Fruit fly (Drosophila melanogaster): ENCODE measurements around the gene CG13380.
A peak's percentile ranks its signal among the peaks of the same experiment; 100 is the strongest.

Gene CG13380

dm6 chr3L:18627657-18628455 lies 10.1 kb upstream of the CG13380 start:
- no peak for TF ChIP-seq noc (tag; optimal IDR thresholded peaks at IDR 0.05)

dm6 chr3L:18626451-18627079 lies 8.8 kb upstream of the CG13380 start:
- no peak for TF ChIP-seq noc (tag; optimal IDR thresholded peaks at IDR 0.05)

- TF ChIP-seq noc (tag; optimal IDR thresholded peaks at IDR 0.05), result peak; percentile 6
Measured at dm6 chr3L:18625786-18626185, 8.0 kb upstream of the CG13380 start, which contains the start of gene MYPT-75D. Gene MYPT-75D, plus strand, starts transcription at chr3L:18625959.

- TF ChIP-seq noc (tag; optimal IDR thresholded peaks at IDR 0.05), result no peak
Measured at dm6 chr3L:18622422-18622739, 4.6 kb upstream of the CG13380 start, which contains the start of gene bora. Gene bora, plus strand, starts transcription at chr3L:18622692.

- TF ChIP-seq noc (tag; optimal IDR thresholded peaks at IDR 0.05), result no peak
Measured at dm6 chr3L:18621735-18622421, 4.1 kb upstream of the CG13380 start, which contains the start of gene not. Gene not, minus strand, starts transcription at chr3L:18622129.

- no peak for TF ChIP-seq noc (tag; optimal IDR thresholded peaks at IDR 0.05)
Measured at dm6 chr3L:18620988-18621734, 3.4 kb upstream of the CG13380 start.

dm6 chr3L:18611600-18611999 lies 6.1 kb downstream of the CG13380 start, which contains the start of gene CG32199:
Gene CG32199, plus strand, starts transcription at chr3L:18611900.
- TF ChIP-seq noc (tag; optimal IDR thresholded peaks at IDR 0.05), result no peak

dm6 chr3L:18609320-18609719 lies 8.4 kb downstream of the CG13380 start, which contains the start of gene CG32201:
Gene CG32201, plus strand, starts transcription at chr3L:18609620.
- no peak for TF ChIP-seq noc (tag; optimal IDR thresholded peaks at IDR 0.05)

dm6 chr3L:18607162-18607561 lies 10.6 kb downstream of the CG13380 start, which contains the start of gene CG18231:
Gene CG18231, plus strand, starts transcription at chr3L:18607462.
- TF ChIP-seq noc (tag; optimal IDR thresholded peaks at IDR 0.05), result no peak

dm6 chr3L:18605172-18605571 lies 12.6 kb downstream of the CG13380 start, which contains the start of gene CG18233:
Gene CG18233, plus strand, starts transcription at chr3L:18605472.
- no peak for TF ChIP-seq noc (tag; optimal IDR thresholded peaks at IDR 0.05)

- TF ChIP-seq noc (tag; optimal IDR thresholded peaks at IDR 0.05), result no peak
Measured at dm6 chr3L:18603125-18603524, 14.6 kb downstream of the CG13380 start, which contains the start of gene CG18234. Gene CG18234, plus strand, starts transcription at chr3L:18603425.

- TF ChIP-seq noc (tag; optimal IDR thresholded peaks at IDR 0.05), result no peak
Measured at dm6 chr3L:18593671-18594070, 24.1 kb downstream of the CG13380 start, which contains the start of gene term. Gene term, minus strand, starts transcription at chr3L:18593771.

dm6 chr3L:18588387-18588786 lies 29.4 kb downstream of the CG13380 start, which contains the start of gene CG7271:
Gene CG7271, plus strand, starts transcription at chr3L:18588759.
- TF ChIP-seq noc (tag; optimal IDR thresholded peaks at IDR 0.05), result no peak

dm6 chr3L:18559958-18560357 lies 57.8 kb downstream of the CG13380 start, which contains the start of gene AstC-R1:
Gene AstC-R1, plus strand, starts transcription at chr3L:18560258.
- no peak for TF ChIP-seq noc (tag; optimal IDR thresholded peaks at IDR 0.05)
